Worm (Caenorhabditis elegans): ENCODE measurements around the gene C17G10.13.

ce11 chrII:5572082-5572746 is 17.4 kb downstream of the C17G10.13 start:
- TF ChIP-seq med-1 (GFP tag; optimal IDR thresholded peaks at IDR 0.05; ENCODE audit: insufficient read depth) (no peak), flt-1 (GFP tag; IDR thresholded peaks at IDR 0.05) (no peak), cog-1 (tag; optimal IDR thresholded peaks at IDR 0.05) (no peak), klf-2 (GFP tag; conservative IDR thresholded peaks at IDR 0.05) (no peak)

Measured in whole organism, midembryonic.